Fruit fly (Drosophila melanogaster): ENCODE data around the gene bdwf.

Gene bdwf

DNA sequence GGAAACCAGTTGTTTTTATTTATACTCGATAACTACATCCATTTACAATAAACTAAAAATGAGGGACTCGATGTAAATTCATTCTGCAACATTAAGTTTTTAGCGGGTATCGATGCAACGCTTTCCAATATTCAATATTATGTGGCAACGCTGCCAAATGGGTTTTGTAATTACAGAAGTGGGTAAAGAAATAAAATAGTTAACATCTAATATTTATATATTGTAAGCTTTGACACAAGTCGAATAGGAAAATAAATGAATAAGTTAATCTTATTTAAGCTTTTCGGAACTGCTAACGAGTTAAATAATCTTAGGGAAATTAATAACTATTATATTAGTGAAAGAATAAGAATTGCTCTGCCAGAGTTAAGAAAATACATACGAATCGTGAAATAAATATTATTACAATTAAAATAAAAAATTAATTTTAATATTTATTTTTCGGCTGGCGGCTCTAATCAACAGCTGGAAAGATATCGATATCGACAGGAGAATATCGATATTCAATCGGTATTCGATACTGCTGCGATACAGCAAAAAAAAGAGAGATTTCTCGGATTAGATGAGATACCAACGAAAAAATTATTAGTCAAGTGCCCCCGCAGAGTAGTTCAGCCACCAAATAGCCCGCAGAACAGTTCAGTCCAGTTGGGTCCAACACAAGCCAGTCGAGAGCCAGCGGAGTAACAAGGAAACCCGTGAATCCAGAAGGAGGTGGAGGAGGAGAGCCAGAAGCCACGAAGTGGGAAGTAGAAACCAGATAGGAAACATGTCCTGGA, 42.3 kb upstream of the bdwf start, which contains the start of gene GckIII (continued):
- TF ChIP-seq pzg (GFP tag; optimal IDR thresholded peaks at IDR 0.05) (peak; percentile 37), h (optimal IDR thresholded peaks at IDR 0.05) (no peak), Opbp (GFP tag; IDR thresholded peaks at IDR 0.05; ENCODE audit: partially characterized antibody) (peak; percentile 11; the same call in 2 of the 3 replicates), Deaf1 (tag; optimal IDR thresholded peaks at IDR 0.05) (no peak), CG6272 (GFP tag; IDR thresholded peaks at IDR 0.05) (no peak), Bgb (GFP tag; IDR thresholded peaks at IDR 0.05; ENCODE audit: partially characterized antibody) (peak; percentile 86), Med (GFP tag) (peak; percentile 54), CG14667 (GFP tag; IDR thresholded peaks at IDR 0.05) (no peak), CG18476 (GFP tag; optimal IDR thresholded peaks at IDR 0.05) (no peak), Dek (tag; optimal IDR thresholded peaks at IDR 0.05) (no peak), CG9876 (GFP tag; optimal IDR thresholded peaks at IDR 0.05) (no peak), CG9817 (tag; optimal IDR thresholded peaks at IDR 0.05) (no peak), CG11398 (GFP tag; optimal IDR thresholded peaks at IDR 0.05) (no peak), chm (GFP tag; IDR thresholded peaks at IDR 0.05) (no peak), CG6765 (GFP tag; optimal IDR thresholded peaks at IDR 0.05) (no peak), gem (tag; optimal IDR thresholded peaks at IDR 0.05) (no peak), so (GFP tag; IDR thresholded peaks at IDR 0.05) (no peak), CG9609 (GFP tag; optimal IDR thresholded peaks at IDR 0.05) (no peak), CG7357 (GFP tag; IDR thresholded peaks at IDR 0.05) (no peak), CG10462 (GFP tag; optimal IDR thresholded peaks at IDR 0.05) (no peak), CG30020 (tag; optimal IDR thresholded peaks at IDR 0.05) (peak; percentile 16), nmo (GFP tag; optimal IDR thresholded peaks at IDR 0.05) (peak; percentile 2), knrl (GFP tag; IDR thresholded peaks at IDR 0.05; ENCODE audit: partially characterized antibody) (peak; percentile 72; the same call in 2 of the 3 replicates), zen2 (GFP tag; IDR thresholded peaks at IDR 0.05; ENCODE audit: partially characterized antibody) (peak; percentile 89), CG18599 (GFP tag; optimal IDR thresholded peaks at IDR 0.05) (no peak), jumu (GFP tag; optimal IDR thresholded peaks at IDR 0.05) (no peak), tio (GFP tag; optimal IDR thresholded peaks at IDR 0.05) (no peak), HLH3B (GFP tag; IDR thresholded peaks at IDR 0.05) (no peak), HLH4C (GFP tag; IDR thresholded peaks at IDR 0.05; ENCODE audit: partially characterized antibody) (peak; percentile 82), C15 (GFP tag; IDR thresholded peaks at IDR 0.05) (no peak), tx (GFP tag; optimal IDR thresholded peaks at IDR 0.05) (no peak), zfh2 (GFP tag; optimal IDR thresholded peaks at IDR 0.05) (no peak), Dref (GFP tag; IDR thresholded peaks at IDR 0.05) (peak; percentile 79), CG6854 (GFP tag; optimal IDR thresholded peaks at IDR 0.05) (no peak), Jarid2 (GFP tag; optimal IDR thresholded peaks at IDR 0.05) (no peak), ham (GFP tag; IDR thresholded peaks at IDR 0.05) (no peak), dm (GFP tag; optimal IDR thresholded peaks at IDR 0.05) (no peak), unpg (GFP tag; optimal IDR thresholded peaks at IDR 0.05) (no peak), cad (GFP tag; optimal IDR thresholded peaks at IDR 0.05) (no peak), sna (GFP tag; IDR thresholded peaks at IDR 0.05; ENCODE audit: partially characterized antibody) (peak; percentile 81), CG4360 (GFP tag; IDR thresholded peaks at IDR 0.05) (no peak), bigmax (GFP tag; optimal IDR thresholded peaks at IDR 0.05) (no peak), CG7786 (GFP tag; optimal IDR thresholded peaks at IDR 0.05) (no peak), CG2129 (GFP tag; IDR thresholded peaks at IDR 0.05; ENCODE audit: partially characterized antibody) (peak; percentile 86)
